Fruit fly (Drosophila melanogaster) whole organism, embryonic: ENCODE results near the gene CG13461.
A peak's percentile ranks its signal among the peaks of the same experiment; 100 is the strongest.

ENCODE experiments used
- CG10267 ChIP-seq: fragments of 200-800 bp; sonication (Bioruptor generic); optimal IDR thresholded peaks from 2 replicates; lab custom pipeline; 2018; ENCODE audit warnings: missing biosample characterization, mild to moderate bottlenecking, missing genetic modification characterization, moderate library complexity
- CG10366 ChIP-seq: fragments of 200-800 bp; sonication (Bioruptor generic); IDR thresholded peaks from 2 replicates; pipeline ENCODE4 v1.3.6; 2022; ENCODE audit warnings: missing biosample characterization, missing genetic modification characterization
- CG11560 ChIP-seq: fragments of 200-800 bp; sonication (Bioruptor generic); IDR thresholded peaks from 3 replicates; pipeline ENCODE4 v1.3.6; 2022; ENCODE audit warnings: missing biosample characterization, missing genetic modification characterization
- CG15269 ChIP-seq: fragments of 200-800 bp; sonication (Bioruptor generic); optimal IDR thresholded peaks from 2 replicates; lab custom pipeline; 2018; ENCODE audit warnings: missing biosample characterization, mild to moderate bottlenecking, missing genetic modification characterization, moderate library complexity
- CG1529 ChIP-seq: fragments of 200-800 bp; sonication (Bioruptor generic); optimal IDR thresholded peaks from 3 replicates; lab custom pipeline; 2018; ENCODE audit warnings: missing biosample characterization, missing genetic modification characterization
- CG15479 ChIP-seq: fragments of 200-800 bp; sonication (Bioruptor generic); optimal IDR thresholded peaks from 3 replicates; lab custom pipeline; 2019; ENCODE audit warnings: missing biosample characterization, mild to moderate bottlenecking, missing genetic modification characterization, moderate library complexity
- CG1603 ChIP-seq: fragments of 200-800 bp; sonication (Bioruptor generic); optimal IDR thresholded peaks from 2 replicates; lab custom pipeline; 2019; ENCODE audit warnings: missing biosample characterization, mild to moderate bottlenecking, missing genetic modification characterization, moderate library complexity
- CG17359 ChIP-seq: fragments of 200-800 bp; sonication (Bioruptor generic); optimal IDR thresholded peaks from 3 replicates; lab custom pipeline; 2018; ENCODE audit warnings: missing biosample characterization, mild to moderate bottlenecking, missing genetic modification characterization, moderate library complexity
- CG17612 ChIP-seq: fragments of 200-800 bp; sonication (Bioruptor generic); IDR thresholded peaks from 2 replicates; pipeline ENCODE4 v1.3.6; 2022; ENCODE audit warnings: missing biosample characterization, missing genetic modification characterization
- CG2116 ChIP-seq: fragments of 200-800 bp; sonication (Bioruptor generic); optimal IDR thresholded peaks from 3 replicates; lab custom pipeline; 2018; ENCODE audit warnings: missing biosample characterization, mild to moderate bottlenecking, missing genetic modification characterization
- CG3281 ChIP-seq: fragments of 200-800 bp; sonication (Bioruptor generic); optimal IDR thresholded peaks from 3 replicates; lab custom pipeline; 2017; ENCODE audit warnings: missing biosample characterization, mild to moderate bottlenecking, missing genetic modification characterization
- CG34224 ChIP-seq: fragments of 200-800 bp; sonication (Bioruptor generic); IDR thresholded peaks from 3 replicates; pipeline ENCODE4 v1.3.6; 2022; ENCODE audit warnings: missing biosample characterization, missing genetic modification characterization; ENCODE audit not compliant: partially characterized antibody
- CG34422 ChIP-seq: fragments of 200-800 bp; sonication (Bioruptor generic); IDR thresholded peaks from 3 replicates; pipeline ENCODE4 v1.3.6; 2022; ENCODE audit warnings: missing biosample characterization, missing genetic modification characterization
- CG4404 ChIP-seq: fragments of 200-800 bp; sonication (Bioruptor generic); IDR thresholded peaks from 2 replicates; pipeline ENCODE4 v1.3.6; 2022; ENCODE audit warnings: missing biosample characterization, missing genetic modification characterization
- CG9797 ChIP-seq: fragments of 200-800 bp; sonication (Bioruptor generic); optimal IDR thresholded peaks from 3 replicates; lab custom pipeline; 2018; ENCODE audit warnings: missing biosample characterization, mild to moderate bottlenecking, missing genetic modification characterization
- D ChIP-seq, 2 experiments: fragments of 200-800 bp in 1 of 2; fragments of >200 bp in 1 of 2; sonication (Bioruptor generic) in 1 of 2; optimal IDR thresholded peaks; 2 replicates in 1 of 2; 3 replicates in 1 of 2; lab custom pipeline; 2017; ENCODE audit warnings: mild to moderate bottlenecking in 1 of 2, missing biosample characterization in 1 of 2, missing genetic modification characterization in 1 of 2, missing genetic modification reagents in 1 of 2
- Dip3 ChIP-seq: fragments of 200-800 bp; sonication (Bioruptor generic); optimal IDR thresholded peaks from 3 replicates; lab custom pipeline; 2016; ENCODE audit warnings: missing biosample characterization, missing genetic modification characterization
- Dll ChIP-seq: fragments of 200-800 bp; sonication (Bioruptor generic); IDR thresholded peaks from 4 replicates; pipeline ENCODE4 v1.3.6; 2022; ENCODE audit warnings: missing biosample characterization, missing genetic modification characterization; ENCODE audit not compliant: partially characterized antibody
- Gug ChIP-seq: fragments of 200-800 bp; sonication (Bioruptor generic); IDR thresholded peaks from 4 replicates; pipeline ENCODE4 v1.3.6; 2022; ENCODE audit warnings: missing biosample characterization, missing genetic modification characterization
- Hmr ChIP-seq: fragments of 200-800 bp; sonication (Bioruptor generic); optimal IDR thresholded peaks from 3 replicates; lab custom pipeline; 2017; ENCODE audit warnings: mild to moderate bottlenecking, missing biosample characterization, missing genetic modification reagents, missing genetic modification characterization
- Hr78 ChIP-seq, 2 experiments: fragments of 200-800 bp in 1 of 2; fragments of >200 bp in 1 of 2; sonication (Bioruptor generic) in 1 of 2; optimal IDR thresholded peaks; 2 replicates each; lab custom pipeline; 2017 to 2019; ENCODE audit warnings: missing biosample characterization in 2 of 2, missing genetic modification characterization in 2 of 2, mild to moderate bottlenecking in 1 of 2, moderate library complexity in 1 of 2
- MTF-1 ChIP-seq: fragments of 200-800 bp; sonication (Bioruptor generic); optimal IDR thresholded peaks from 2 replicates; lab custom pipeline; 2018; ENCODE audit warnings: missing biosample characterization, mild to moderate bottlenecking, missing genetic modification characterization, borderline replicate concordance
- Med ChIP-seq: fragments of 200-800 bp; sonication (Bioruptor generic); peaks from one replicate; lab custom pipeline; 2016; ENCODE audit warnings: missing biosample characterization, missing genetic modification characterization, mild to moderate bottlenecking, inconsistent platforms, moderate library complexity
- Meics ChIP-seq: fragments of 200-800 bp; sonication (Bioruptor generic); optimal IDR thresholded peaks from 2 replicates; lab custom pipeline; 2017; ENCODE audit warnings: missing biosample characterization, mild to moderate bottlenecking, missing genetic modification characterization
- Mes4 ChIP-seq: fragments of 200-800 bp; sonication (Bioruptor generic); optimal IDR thresholded peaks from 2 replicates; lab custom pipeline; 2016; ENCODE audit warnings: missing biosample characterization, missing genetic modification characterization
- Nf-YB ChIP-seq: fragments of 200-800 bp; sonication (Bioruptor generic); optimal IDR thresholded peaks from 3 replicates; lab custom pipeline; 2019; ENCODE audit warnings: missing biosample characterization, mild to moderate bottlenecking, missing genetic modification characterization, moderate library complexity
- Oaz ChIP-seq: fragments of 200-800 bp; sonication (Bioruptor generic); IDR thresholded peaks from 2 replicates; pipeline ENCODE4 v1.3.6; 2022; ENCODE audit warnings: missing biosample characterization, missing genetic modification characterization
- Opbp ChIP-seq: fragments of 200-800 bp; sonication (Bioruptor generic); IDR thresholded peaks from 3 replicates; pipeline ENCODE4 v1.3.6; 2022; ENCODE audit warnings: missing biosample characterization, missing genetic modification characterization; ENCODE audit not compliant: partially characterized antibody
- Optix ChIP-seq: fragments of 200-800 bp; sonication (Bioruptor generic); IDR thresholded peaks from 3 replicates; pipeline ENCODE4 v1.3.6; 2022; ENCODE audit warnings: missing biosample characterization, missing genetic modification characterization
- PHDP ChIP-seq: fragments of 200-800 bp; sonication (Bioruptor generic); optimal IDR thresholded peaks from 3 replicates; lab custom pipeline; 2018; ENCODE audit warnings: missing biosample characterization, mild to moderate bottlenecking, missing genetic modification characterization, moderate library complexity
- Spps ChIP-seq: fragments of 200-800 bp; sonication (Bioruptor generic); optimal IDR thresholded peaks from 2 replicates; lab custom pipeline; 2018; ENCODE audit warnings: missing biosample characterization, mild to moderate bottlenecking, missing genetic modification characterization
- Xrp1 ChIP-seq: fragments of 200-800 bp; sonication (Bioruptor generic); IDR thresholded peaks from 2 replicates; pipeline ENCODE4 v1.3.6; 2022; ENCODE audit warnings: missing biosample characterization, missing genetic modification characterization
- cg ChIP-seq: fragments of 200-800 bp; sonication (Bioruptor generic); optimal IDR thresholded peaks from 3 replicates; lab custom pipeline; 2019; ENCODE audit warnings: missing biosample characterization, mild to moderate bottlenecking, missing genetic modification characterization, moderate library complexity
- fd96Cb ChIP-seq: fragments of 200-800 bp; sonication (Bioruptor generic); optimal IDR thresholded peaks from 2 replicates; lab custom pipeline; 2018; ENCODE audit warnings: missing biosample characterization, mild to moderate bottlenecking, missing genetic modification characterization, moderate library complexity
- gce ChIP-seq: fragments of 200-800 bp; sonication (Bioruptor generic); IDR thresholded peaks from 3 replicates; pipeline ENCODE4 v1.3.6; 2022; ENCODE audit warnings: missing biosample characterization, missing genetic modification characterization
- gsb-n ChIP-seq: fragments of 200-800 bp; sonication (Bioruptor generic); optimal IDR thresholded peaks from 3 replicates; lab custom pipeline; 2018; ENCODE audit warnings: missing biosample characterization, mild to moderate bottlenecking, missing genetic modification characterization
- hb ChIP-seq: fragments of 200-800 bp; sonication (Bioruptor generic); IDR thresholded peaks from 3 replicates; pipeline ENCODE4 v1.3.6; 2022; ENCODE audit warnings: missing biosample characterization, missing genetic modification characterization; ENCODE audit not compliant: partially characterized antibody
- kah ChIP-seq: fragments of 200-800 bp; sonication (Bioruptor generic); optimal IDR thresholded peaks from 2 replicates; lab custom pipeline; 2018; ENCODE audit warnings: missing biosample characterization, mild to moderate bottlenecking, missing genetic modification characterization
- kni ChIP-seq: fragments of 200-800 bp; sonication (Bioruptor generic); optimal IDR thresholded peaks from 3 replicates; lab custom pipeline; 2017; ENCODE audit warnings: mild to moderate bottlenecking, missing biosample characterization, missing genetic modification reagents, missing genetic modification characterization
- nerfin-1 ChIP-seq: fragments of 200-800 bp; sonication (Bioruptor generic); optimal IDR thresholded peaks from 3 replicates; lab custom pipeline; 2019; ENCODE audit warnings: missing biosample characterization, mild to moderate bottlenecking, missing genetic modification characterization, moderate library complexity
- nmo ChIP-seq: fragments of 200-800 bp; sonication (Bioruptor generic); optimal IDR thresholded peaks from 2 replicates; lab custom pipeline; 2018; ENCODE audit warnings: missing biosample characterization, mild to moderate bottlenecking, missing genetic modification characterization, moderate library complexity
- phol ChIP-seq: fragments of 200-800 bp; sonication (Bioruptor generic); optimal IDR thresholded peaks from 3 replicates; lab custom pipeline; 2018; ENCODE audit warnings: missing biosample characterization, mild to moderate bottlenecking, missing genetic modification characterization, moderate library complexity
- pros ChIP-seq: fragments of 200-800 bp; sonication (Bioruptor generic); optimal IDR thresholded peaks from 3 replicates; lab custom pipeline; 2019; ENCODE audit warnings: missing biosample characterization, mild to moderate bottlenecking, missing genetic modification characterization, moderate library complexity
- psq ChIP-seq: fragments of 200-800 bp; sonication (Bioruptor generic); optimal IDR thresholded peaks from 2 replicates; lab custom pipeline; 2017; ENCODE audit warnings: missing biosample characterization, missing genetic modification characterization
- seq ChIP-seq: fragments of 200-800 bp; sonication (Bioruptor generic); IDR thresholded peaks from 2 replicates; pipeline ENCODE4 v1.3.6; 2022; ENCODE audit warnings: missing biosample characterization, missing genetic modification characterization
- tll ChIP-seq, 2 experiments: fragments of 200-800 bp in 1 of 2; fragments of >200 bp in 1 of 2; sonication (Bioruptor generic) in 1 of 2; optimal IDR thresholded peaks; 2 replicates each; lab custom pipeline; 2017 to 2019; ENCODE audit warnings: missing biosample characterization in 2 of 2, missing genetic modification characterization in 2 of 2, mild to moderate bottlenecking in 1 of 2, moderate library complexity in 1 of 2
- vnd ChIP-seq: fragments of 200-800 bp; sonication (Bioruptor generic); IDR thresholded peaks from 3 replicates; pipeline ENCODE4 v1.3.6; 2022; ENCODE audit warnings: missing biosample characterization, missing genetic modification characterization; ENCODE audit not compliant: partially characterized antibody
- zen ChIP-seq: fragments of 200-800 bp; sonication (Bioruptor generic); optimal IDR thresholded peaks from 3 replicates; lab custom pipeline; 2018; ENCODE audit warnings: missing biosample characterization, mild to moderate bottlenecking, missing genetic modification characterization, moderate library complexity

CG13461 gene

DNA sequence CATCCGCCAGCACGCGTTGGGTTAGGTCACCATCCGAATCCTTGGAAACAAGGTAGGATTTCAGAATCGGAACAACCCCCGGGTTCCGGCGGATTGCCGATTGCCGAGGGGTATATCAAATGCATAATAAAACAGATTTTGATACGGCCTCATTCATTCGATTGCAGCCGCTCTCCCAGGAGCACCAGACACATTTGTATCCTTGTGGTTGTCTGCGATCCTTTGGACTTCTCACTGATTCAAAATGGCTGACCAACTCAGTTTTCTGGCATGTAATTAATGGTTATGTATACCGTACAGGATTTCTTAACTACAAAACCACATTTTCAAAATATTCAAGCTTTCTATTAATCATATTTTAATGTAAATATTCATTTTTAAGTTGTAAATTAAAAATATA, 4.7 kb downstream of the CG13461 start:
- TF ChIP-seq vnd (GFP tag; lab: Robert Waterston, UW) = no peak
- no peak for TF ChIP-seq CG1529 (GFP tag; lab: Kevin White, UChicago)
- TF ChIP-seq Nf-YB (GFP tag; lab: Kevin White, UChicago) = peak; percentile 45
- TF ChIP-seq CG10366 (GFP tag; lab: Robert Waterston, UW) = no peak
- no peak for TF ChIP-seq Oaz (GFP tag; lab: Robert Waterston, UW)
- TF ChIP-seq Dip3 (GFP tag; lab: Kevin White, UChicago) = no peak
- TF ChIP-seq CG17359 (tag; lab: Kevin White, UChicago) = no peak
- peak; percentile 91 for TF ChIP-seq pros
- TF ChIP-seq CG34422 = no peak
- peak; percentile 56 for TF ChIP-seq gsb-n
- TF ChIP-seq CG4404 = no peak
- TF ChIP-seq CG3281 (GFP tag; lab: Kevin White, UChicago) = no peak
- no peak for TF ChIP-seq CG9797 (GFP tag; lab: Kevin White, UChicago)
- TF ChIP-seq nmo (GFP tag; lab: Kevin White, UChicago) = no peak
- no peak for TF ChIP-seq Xrp1 (GFP tag; lab: Robert Waterston, UW)
- TF ChIP-seq nerfin-1 = peak; percentile 28
- TF ChIP-seq CG15269 (tag; lab: Kevin White, UChicago) = no peak
- TF ChIP-seq phol = peak; percentile 3
- TF ChIP-seq PHDP (tag; lab: Kevin White, UChicago) = no peak
- TF ChIP-seq Gug (GFP tag; lab: Robert Waterston, UW) = no peak
- no peak for TF ChIP-seq kah
- TF ChIP-seq CG34224 (GFP tag; lab: Robert Waterston, UW) = no peak
- TF ChIP-seq kni (GFP tag; lab: Kevin White, UChicago) = peak; percentile 31
- no peak for TF ChIP-seq seq (GFP tag; lab: Robert Waterston, UW)
- no peak for TF ChIP-seq cg
- TF ChIP-seq CG1603 (tag; lab: Kevin White, UChicago) = no peak
- TF ChIP-seq psq (GFP tag; lab: Kevin White, UChicago) = no peak
- TF ChIP-seq Mes4 = no peak
- no peak for TF ChIP-seq CG11560 (tag; lab: Robert Waterston, UW)

DNA sequence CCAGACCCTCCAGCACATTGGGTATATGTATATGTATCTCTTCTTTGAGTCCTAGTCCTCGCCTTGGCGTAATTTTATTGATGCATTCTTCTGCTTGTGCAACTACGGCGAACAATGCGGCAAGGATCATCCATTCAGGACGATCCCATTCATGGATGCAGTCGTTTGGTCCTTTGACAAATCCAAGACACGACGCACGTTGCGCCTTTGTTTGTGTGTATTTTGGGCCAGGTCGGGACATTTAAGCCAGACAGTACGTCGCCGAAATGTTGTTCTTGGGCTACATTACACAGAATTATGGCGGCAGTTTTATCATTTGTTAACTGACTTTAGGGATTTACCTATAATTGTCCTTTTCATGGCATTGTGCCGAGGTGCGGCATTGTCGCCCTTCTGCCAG, 7.2 kb downstream of the CG13461 start:
- TF ChIP-seq tll (GFP tag; optimal IDR thresholded peaks at IDR 0.05; lab: Kevin White, UChicago) (peak in 1 of 2 experiments; percentile 92), D (optimal IDR thresholded peaks at IDR 0.05; lab: Kevin White, UChicago) (peak; percentile 98), D (GFP tag; optimal IDR thresholded peaks at IDR 0.05; lab: Kevin White, UChicago) (no peak), Optix (no peak), hb (GFP tag; lab: Robert Waterston, UW) (0 out of 3 replicates have a peak, but pooled peaks have one; percentile 52), CG15479 (peak; percentile 73), zen (tag; lab: Kevin White, UChicago) (peak; percentile 63)

DNA sequence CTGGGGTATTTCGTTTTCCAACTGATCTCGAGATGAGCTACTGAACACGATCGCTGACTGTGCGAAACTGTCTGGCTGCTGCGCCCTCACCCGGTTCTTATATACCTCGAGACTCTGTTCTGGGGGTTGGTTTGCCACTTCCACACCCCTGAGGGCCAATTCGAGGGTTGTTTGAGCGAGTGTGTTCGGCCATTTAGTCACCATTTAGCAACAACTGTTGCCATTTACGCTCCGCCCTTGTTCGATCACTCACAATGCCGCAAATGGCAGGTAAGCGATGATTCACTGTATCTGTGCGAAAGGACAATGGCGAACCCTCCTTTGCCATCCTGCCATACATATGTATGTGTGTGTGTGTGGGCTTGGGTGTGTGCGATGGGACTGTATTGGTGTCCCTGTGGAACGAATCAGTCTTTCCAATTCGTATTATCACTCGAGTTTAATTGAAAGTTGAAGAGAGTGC, 8.4 kb downstream of the CG13461 start, which contains the start of gene ind:
Gene ind (minus strand): TSS at position 51 of the 463 bp plus-strand sequence.
- peak; percentile 90 for TF ChIP-seq D (optimal IDR thresholded peaks at IDR 0.05; lab: Kevin White, UChicago)
- peak; percentile 0 for TF ChIP-seq D (GFP tag; optimal IDR thresholded peaks at IDR 0.05; lab: Kevin White, UChicago)
- no peak for TF ChIP-seq fd96Cb (tag; lab: Kevin White, UChicago)
- no peak for TF ChIP-seq CG9797 (GFP tag; lab: Kevin White, UChicago)
- no peak for TF ChIP-seq MTF-1
- no peak for TF ChIP-seq Meics (GFP tag; lab: Kevin White, UChicago)
- TF ChIP-seq Hr78 (GFP tag; optimal IDR thresholded peaks at IDR 0.05; lab: Kevin White, UChicago) = no peak
- no peak for TF ChIP-seq CG2116 (GFP tag; lab: Kevin White, UChicago)
- no peak for TF ChIP-seq CG17612 (GFP tag; lab: Robert Waterston, UW)
- TF ChIP-seq Dll (GFP tag; lab: Robert Waterston, UW) = no peak
- no peak for TF ChIP-seq Hmr (GFP tag; lab: Kevin White, UChicago)
- no peak for TF ChIP-seq gce (GFP tag; lab: Robert Waterston, UW)
- TF ChIP-seq CG10267 (tag; lab: Kevin White, UChicago) = no peak
- no peak for TF ChIP-seq Med
- no peak for TF ChIP-seq Opbp (GFP tag; lab: Robert Waterston, UW)
- no peak for TF ChIP-seq Spps (tag; lab: Kevin White, UChicago)
